Fruit fly (Drosophila melanogaster) S2 (cell line): ENCODE measurements around the gene step.

Experiments
- CG8478 ChIP-seq: fragments of >200 bp; optimal IDR thresholded peaks from 2 replicates; lab custom pipeline; 2018
- CTCF ChIP-seq, 2 experiments: fragments of >200 bp; optimal IDR thresholded peaks; 2 replicates each; lab custom pipeline; 2018

DNA sequence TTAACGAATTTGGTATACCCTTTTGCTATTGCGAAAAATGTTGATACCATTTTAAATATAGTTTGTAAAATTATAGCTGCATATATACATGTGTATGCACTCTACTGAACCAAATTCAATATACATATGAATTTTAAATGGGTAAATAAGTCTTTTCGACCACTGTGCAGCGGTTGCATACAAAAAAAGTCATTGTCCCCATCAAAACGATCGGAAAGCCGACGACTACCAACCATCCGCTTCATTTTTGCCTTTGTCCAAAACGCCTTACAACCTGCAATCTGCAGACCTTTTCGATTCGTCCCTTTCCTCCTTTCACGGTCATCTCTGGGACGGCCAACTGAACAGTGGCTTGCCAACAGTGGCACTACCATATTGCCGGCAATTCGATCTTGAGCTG, 7.7 kb upstream of the step start:
- no peak for TF ChIP-seq CG8478
- TF ChIP-seq CTCF (optimal IDR thresholded peaks at IDR 0.05; lab: Kevin White, UChicago): no peak
